Fruit fly (Drosophila melanogaster): Measurements from ENCODE around the gene Pkcdelta.

Pkcdelta gene

DNA sequence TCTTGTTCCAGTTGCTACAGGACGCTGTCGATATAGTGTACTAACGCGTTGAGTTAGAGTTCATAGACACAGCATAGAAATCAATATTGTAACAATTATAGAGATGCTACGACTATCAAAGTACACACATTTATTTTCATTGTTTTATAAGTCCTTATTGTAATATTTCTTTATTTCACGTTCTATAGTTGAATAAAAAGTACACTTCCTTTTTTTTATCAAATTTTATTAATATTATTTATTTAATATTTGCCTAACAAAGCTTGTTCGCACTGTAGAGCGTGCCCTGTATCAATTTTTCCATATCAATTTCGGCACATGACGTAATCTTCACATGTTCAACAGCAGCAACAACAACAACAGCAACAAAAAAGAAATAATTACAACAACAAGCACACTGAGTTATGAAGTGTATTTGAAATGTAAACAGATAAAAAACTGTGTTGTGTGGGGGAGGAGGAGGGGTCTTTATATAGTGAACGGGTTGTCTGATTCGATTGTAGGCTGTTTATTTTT is 42.0 kb downstream of the Pkcdelta start (continued):
- TF ChIP-seq Atf3 (GFP tag; optimal IDR thresholded peaks at IDR 0.05) (no peak), Nf-YB (GFP tag; optimal IDR thresholded peaks at IDR 0.05) (peak; percentile 60), bab2 (GFP tag; optimal IDR thresholded peaks at IDR 0.05) (no peak), CG10431 (GFP tag; optimal IDR thresholded peaks at IDR 0.05) (peak; percentile 7), gce (GFP tag; IDR thresholded peaks at IDR 0.05) (0 out of 3 replicates have a peak, but pooled peaks have one; percentile 20), Sin3A (optimal IDR thresholded peaks at IDR 0.05) (no peak), CG10979 (tag; optimal IDR thresholded peaks at IDR 0.05) (peak; percentile 75), CG11085 (GFP tag; IDR thresholded peaks at IDR 0.05) (no peak), CG9797 (GFP tag; optimal IDR thresholded peaks at IDR 0.05) (no peak), phol (tag; optimal IDR thresholded peaks at IDR 0.05) (peak; percentile 85), CG6689 (GFP tag; IDR thresholded peaks at IDR 0.05) (peak; percentile 81), CG7556 (GFP tag; optimal IDR thresholded peaks at IDR 0.05) (peak; percentile 83), hth (optimal IDR thresholded peaks at IDR 0.05) (no peak), CG8944 (GFP tag; optimal IDR thresholded peaks at IDR 0.05) (no peak), CG2889 (GFP tag; IDR thresholded peaks at IDR 0.05) (peak; percentile 46; the same call in 1 of the 3 replicates), sob (GFP tag; IDR thresholded peaks at IDR 0.05) (peak; percentile 71), CG12104 (GFP tag; optimal IDR thresholded peaks at IDR 0.05) (peak; percentile 64), CG13894 (tag; optimal IDR thresholded peaks at IDR 0.05) (peak; percentile 62), CG12744 (GFP tag; optimal IDR thresholded peaks at IDR 0.05) (no peak), cwo (GFP tag; optimal IDR thresholded peaks at IDR 0.05) (peak; percentile 82), NK7.1 (GFP tag; optimal IDR thresholded peaks at IDR 0.05) (no peak), CG17385 (GFP tag; optimal IDR thresholded peaks at IDR 0.05) (peak; percentile 68), CG9437 (GFP tag; optimal IDR thresholded peaks at IDR 0.05) (peak; percentile 74), CG11093 (GFP tag; IDR thresholded peaks at IDR 0.05) (peak; percentile 39; the same call in 1 of the 3 replicates), unc-4 (GFP tag; IDR thresholded peaks at IDR 0.05; ENCODE audit: partially characterized antibody) (no peak), Ravus (GFP tag; IDR thresholded peaks at IDR 0.05) (peak; percentile 36), dpn (GFP tag; optimal IDR thresholded peaks at IDR 0.05) (peak; percentile 4 to 70), row (GFP tag; IDR thresholded peaks at IDR 0.05) (peak; percentile 93), cad (GFP tag; optimal IDR thresholded peaks at IDR 0.05) (no peak), B-H2 (GFP tag; optimal IDR thresholded peaks at IDR 0.05) (peak; percentile 34), wdn (GFP tag; IDR thresholded peaks at IDR 0.05) (no peak), CG10209 (GFP tag; optimal IDR thresholded peaks at IDR 0.05) (peak; percentile 78), shn (GFP tag; optimal IDR thresholded peaks at IDR 0.05) (no peak), CG14710 (tag; optimal IDR thresholded peaks at IDR 0.05) (peak; percentile 77), Hr39 (optimal IDR thresholded peaks at IDR 0.05) (no peak), Ets65A (GFP tag) (no peak), MESR4 (GFP tag; optimal IDR thresholded peaks at IDR 0.05) (no peak), CG30403 (GFP tag; optimal IDR thresholded peaks at IDR 0.05) (peak; percentile 82), CG8089 (GFP tag; optimal IDR thresholded peaks at IDR 0.05) (no peak), salm (tag; optimal IDR thresholded peaks at IDR 0.05) (peak; percentile 74), CG7928 (GFP tag; optimal IDR thresholded peaks at IDR 0.05) (peak; percentile 20), Meics (GFP tag; optimal IDR thresholded peaks at IDR 0.05) (peak; percentile 84), CG15479 (GFP tag; optimal IDR thresholded peaks at IDR 0.05) (no peak), CG16863 (GFP tag; optimal IDR thresholded peaks at IDR 0.05) (no peak), mld (GFP tag; IDR thresholded peaks at IDR 0.05; ENCODE audit: partially characterized antibody) (no peak), org-1 (GFP tag; optimal IDR thresholded peaks at IDR 0.05) (peak; percentile 63), Six4 (GFP tag; optimal IDR thresholded peaks at IDR 0.05) (peak; percentile 59), CG42726 (GFP tag; IDR thresholded peaks at IDR 0.05; ENCODE audit: partially characterized antibody) (no peak), CG11560 (tag; IDR thresholded peaks at IDR 0.05) (peak; percentile 50; the same call in 1 of the 3 replicates), CG17361 (GFP tag; IDR thresholded peaks at IDR 0.05) (peak; percentile 88), CG14965 (GFP tag; optimal IDR thresholded peaks at IDR 0.05; ENCODE audit: borderline replicate concordance) (no peak), CG16779 (GFP tag; IDR thresholded peaks at IDR 0.05) (no peak)
